Fruit fly (Drosophila melanogaster): ENCODE results near the gene CG5674.

Gene CG5674

DNA sequence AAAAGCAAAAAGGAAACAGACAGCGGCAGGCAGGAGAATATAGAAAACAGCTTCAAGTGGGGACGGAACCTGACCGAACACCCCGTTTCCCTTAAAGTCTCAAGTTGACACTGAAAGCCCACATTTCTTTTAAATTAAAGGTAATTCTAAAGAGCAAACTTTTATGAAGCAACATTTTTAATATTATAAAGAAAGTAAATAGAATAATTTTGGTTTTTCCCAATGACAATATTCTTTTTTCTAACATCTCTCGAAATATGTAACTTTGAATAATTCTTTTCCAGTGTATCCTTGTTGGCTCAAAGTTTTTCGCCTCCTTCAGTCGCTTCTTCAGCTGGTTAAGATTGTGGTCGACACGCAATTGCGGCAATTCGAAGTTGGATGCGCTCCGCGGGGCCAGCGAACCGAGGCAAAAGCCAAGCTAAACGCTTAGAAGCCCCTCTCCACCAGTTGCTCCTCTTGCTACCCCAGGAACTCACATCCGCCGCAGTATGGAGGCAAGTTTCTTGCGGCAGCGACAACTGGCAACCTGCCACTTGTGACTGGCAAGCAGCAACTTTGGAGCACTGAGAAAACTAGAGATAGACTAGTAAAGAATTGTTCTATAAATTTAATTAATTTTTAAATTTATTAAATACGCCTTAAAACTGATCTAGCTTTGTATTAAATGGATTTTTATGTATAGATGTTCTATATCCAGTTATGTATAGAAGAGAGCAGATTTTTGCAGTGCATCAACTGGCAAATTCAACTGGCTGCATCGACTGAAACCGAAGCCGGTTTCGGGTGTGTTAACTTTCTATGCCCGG is 40.1 kb downstream of the CG5674 start:
- TF ChIP-seq ttk (optimal IDR thresholded peaks at IDR 0.05) (no peak), insv (optimal IDR thresholded peaks at IDR 0.05) (no peak), Sin3A (optimal IDR thresholded peaks at IDR 0.05) (no peak), Myc (optimal IDR thresholded peaks at IDR 0.05) (no peak), psq (optimal IDR thresholded peaks at IDR 0.05) (no peak), h (optimal IDR thresholded peaks at IDR 0.05) (no peak)

- TF ChIP-seq h (optimal IDR thresholded peaks at IDR 0.05) (no peak), Sin3A (optimal IDR thresholded peaks at IDR 0.05) (no peak), ttk (optimal IDR thresholded peaks at IDR 0.05) (no peak), insv (optimal IDR thresholded peaks at IDR 0.05) (no peak), psq (optimal IDR thresholded peaks at IDR 0.05) (no peak), Myc (optimal IDR thresholded peaks at IDR 0.05) (no peak)
These were observed 42.3 kb downstream of the CG5674 start for dm6 chr2L:18005481-18005880.

DNA sequence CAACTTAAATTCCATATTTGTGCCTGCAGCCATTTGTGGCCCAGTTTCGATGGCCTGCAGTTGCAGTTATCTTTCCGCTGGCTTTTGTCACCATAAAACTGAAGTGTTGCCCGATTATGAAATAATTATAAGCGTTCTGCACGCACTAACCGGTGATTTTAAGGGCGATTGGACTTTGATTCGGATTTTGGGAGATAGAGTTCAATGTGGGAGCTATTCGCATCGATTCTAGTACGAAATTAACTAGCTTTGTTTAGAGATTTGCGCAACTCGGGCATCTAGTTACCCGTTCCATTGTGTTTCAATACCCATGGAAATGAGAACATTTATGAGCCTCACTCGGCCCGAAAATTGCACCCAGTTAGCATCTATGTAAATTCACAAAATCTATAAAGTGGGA is 43.1 kb downstream of the CG5674 start, which contains the start of gene CG5693:
Gene CG5693, plus strand, starts transcription at position 301 of the 400 bp plus-strand sequence.
- TF ChIP-seq ttk (optimal IDR thresholded peaks at IDR 0.05) = no peak
- TF ChIP-seq Myc (optimal IDR thresholded peaks at IDR 0.05) = no peak
- TF ChIP-seq h (optimal IDR thresholded peaks at IDR 0.05) = no peak
- no peak for TF ChIP-seq Sin3A (optimal IDR thresholded peaks at IDR 0.05)
- no peak for TF ChIP-seq insv (optimal IDR thresholded peaks at IDR 0.05)
- no peak for TF ChIP-seq psq (optimal IDR thresholded peaks at IDR 0.05)

DNA sequence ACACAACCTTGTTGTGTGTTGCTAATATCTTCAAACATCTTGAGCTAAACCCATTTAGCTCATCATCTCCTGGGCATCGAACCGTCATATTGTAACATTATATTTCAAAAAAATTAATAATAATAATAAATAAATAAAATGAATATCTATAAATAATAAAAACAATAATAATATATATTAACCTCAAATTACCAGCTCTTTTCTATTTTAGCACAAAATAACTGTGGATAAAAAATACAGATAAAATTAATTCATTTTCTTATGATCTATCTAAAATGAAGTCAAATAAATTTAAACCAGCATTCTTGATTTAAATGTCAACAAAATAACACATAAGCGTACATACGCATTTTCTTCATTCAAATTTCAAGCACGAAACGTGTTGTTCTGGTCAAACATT is 43.9 kb downstream of the CG5674 start, which contains the start of gene CG42659:
Gene CG42659, plus strand, starts transcription at position 301 of the 400 bp plus-strand sequence.
- no peak for TF ChIP-seq Sin3A (optimal IDR thresholded peaks at IDR 0.05)
- no peak for TF ChIP-seq ttk (optimal IDR thresholded peaks at IDR 0.05)
- TF ChIP-seq h (optimal IDR thresholded peaks at IDR 0.05) = no peak
- no peak for TF ChIP-seq psq (optimal IDR thresholded peaks at IDR 0.05)
- TF ChIP-seq Myc (optimal IDR thresholded peaks at IDR 0.05) = no peak
- TF ChIP-seq insv (optimal IDR thresholded peaks at IDR 0.05) = no peak

DNA sequence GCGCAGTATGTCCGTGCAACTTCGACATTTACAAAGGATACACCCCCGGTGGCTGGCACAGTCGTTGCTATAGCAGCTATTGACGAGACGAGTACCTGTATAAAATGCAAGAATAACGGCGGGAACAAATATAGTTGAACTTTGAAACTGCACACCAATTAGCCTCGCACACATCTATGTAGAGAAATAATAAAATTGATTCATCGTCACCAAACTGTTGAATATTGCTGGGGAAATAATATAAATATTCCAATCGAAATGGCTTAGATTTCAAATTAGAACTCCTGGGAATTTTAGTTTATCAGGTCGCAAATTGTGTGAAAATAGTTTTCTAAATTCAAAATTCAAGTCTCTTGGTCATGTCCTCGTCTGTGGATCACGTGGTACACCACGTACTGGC is 44.5 kb downstream of the CG5674 start, which contains the start of the genes CG42634 and CG42635:
Gene CG42634, plus strand, starts transcription at position 301 of the 400 bp plus-strand sequence.
Gene CG42635, plus strand, starts transcription at position 301 of the 400 bp plus-strand sequence.
- TF ChIP-seq h (optimal IDR thresholded peaks at IDR 0.05) = no peak

dm6 chr2L:18008653-18009052 is 45.5 kb downstream of the CG5674 start, which contains the start of gene CG31740:
CG31740 (plus strand) TSS chr2L:18008953.
- TF ChIP-seq psq (optimal IDR thresholded peaks at IDR 0.05) (no peak), insv (optimal IDR thresholded peaks at IDR 0.05) (no peak), Sin3A (optimal IDR thresholded peaks at IDR 0.05) (no peak), ttk (optimal IDR thresholded peaks at IDR 0.05) (no peak), h (optimal IDR thresholded peaks at IDR 0.05) (no peak), Myc (optimal IDR thresholded peaks at IDR 0.05) (no peak)

dm6 chr2L:18009672-18010071 is 46.5 kb downstream of the CG5674 start:
- TF ChIP-seq insv (optimal IDR thresholded peaks at IDR 0.05) (no peak), h (optimal IDR thresholded peaks at IDR 0.05) (no peak), Sin3A (optimal IDR thresholded peaks at IDR 0.05) (no peak), Myc (optimal IDR thresholded peaks at IDR 0.05) (no peak), ttk (optimal IDR thresholded peaks at IDR 0.05) (no peak), psq (optimal IDR thresholded peaks at IDR 0.05) (no peak)

- TF ChIP-seq ttk (optimal IDR thresholded peaks at IDR 0.05) (no peak), Myc (optimal IDR thresholded peaks at IDR 0.05) (no peak), psq (optimal IDR thresholded peaks at IDR 0.05) (no peak), Sin3A (optimal IDR thresholded peaks at IDR 0.05) (no peak), h (optimal IDR thresholded peaks at IDR 0.05) (no peak), insv (optimal IDR thresholded peaks at IDR 0.05) (no peak)
These were observed 48.2 kb downstream of the CG5674 start, which contains the start of gene elfless for dm6 chr2L:18011375-18011774. elfless (minus strand) TSS chr2L:18011475.

- no peak for TF ChIP-seq Sin3A (optimal IDR thresholded peaks at IDR 0.05)
These were observed 49.0 kb downstream of the CG5674 start, which contains the start of gene rdo for dm6 chr2L:18012168-18012567. rdo (plus strand) TSS chr2L:18012380.
